Fruit fly (Drosophila melanogaster): ENCODE measurements around the gene CG13692.

The CG13692 gene

dm6 chr2L:392529-392928 is 29.0 kb upstream of the CG13692 start:
- TF ChIP-seq Pif1A (GFP tag; optimal IDR thresholded peaks at IDR 0.05), result no peak
- TF ChIP-seq Snoo (tag; optimal IDR thresholded peaks at IDR 0.05), result no peak
- no peak for TF ChIP-seq CG13204 (GFP tag; optimal IDR thresholded peaks at IDR 0.05)

- TF ChIP-seq CG17806 (tag; optimal IDR thresholded peaks at IDR 0.05) (no peak), Pif1B (GFP tag; optimal IDR thresholded peaks at IDR 0.05) (no peak), CG32121 (GFP tag; IDR thresholded peaks at IDR 0.05) (no peak), CG10348 (GFP tag; IDR thresholded peaks at IDR 0.05) (no peak), D1 (tag; optimal IDR thresholded peaks at IDR 0.05) (no peak), CG9948 (tag; optimal IDR thresholded peaks at IDR 0.05) (no peak), rn (GFP tag; IDR thresholded peaks at IDR 0.05) (no peak), Ets98B (GFP tag; IDR thresholded peaks at IDR 0.05) (no peak), CG13204 (GFP tag; optimal IDR thresholded peaks at IDR 0.05) (no peak), CG8301 (tag; optimal IDR thresholded peaks at IDR 0.05) (no peak), Snoo (tag; optimal IDR thresholded peaks at IDR 0.05) (no peak), CG15710 (tag; optimal IDR thresholded peaks at IDR 0.05) (no peak), fd96Ca (GFP tag; IDR thresholded peaks at IDR 0.05) (no peak), CG12605 (GFP tag; IDR thresholded peaks at IDR 0.05) (no peak), CG34367 (tag; optimal IDR thresholded peaks at IDR 0.05) (no peak), gl (tag; optimal IDR thresholded peaks at IDR 0.05) (no peak), Pif1A (GFP tag; optimal IDR thresholded peaks at IDR 0.05) (no peak)
These were observed 26.0 kb upstream of the CG13692 start for dm6 chr2L:395366-396117.

- TF ChIP-seq EcR (GFP tag; optimal IDR thresholded peaks at IDR 0.05) (no peak), gl (tag; optimal IDR thresholded peaks at IDR 0.05) (no peak), CG32121 (GFP tag; IDR thresholded peaks at IDR 0.05) (no peak), Ets98B (GFP tag; IDR thresholded peaks at IDR 0.05) (no peak), CG12605 (GFP tag; IDR thresholded peaks at IDR 0.05) (no peak), fd96Ca (GFP tag; IDR thresholded peaks at IDR 0.05) (no peak), CG34367 (tag; optimal IDR thresholded peaks at IDR 0.05) (no peak)
These were observed 19.5 kb upstream of the CG13692 start, which contains the start of gene CG4213 for dm6 chr2L:402098-402497. Gene CG4213, minus strand, starts transcription at chr2L:402198.

dm6 chr2L:403627-404575 is 17.7 kb upstream of the CG13692 start, which contains the start of gene Polr1B:
Gene Polr1B, plus strand, starts transcription at chr2L:404285.
- no peak for TF ChIP-seq CG9948 (tag; optimal IDR thresholded peaks at IDR 0.05)
- no peak for TF ChIP-seq CG14655 (GFP tag; optimal IDR thresholded peaks at IDR 0.05)
- no peak for TF ChIP-seq Pif1B (GFP tag; optimal IDR thresholded peaks at IDR 0.05)
- TF ChIP-seq CG8159 (tag; optimal IDR thresholded peaks at IDR 0.05), result no peak
- TF ChIP-seq CG17806 (tag; optimal IDR thresholded peaks at IDR 0.05), result no peak
- no peak for TF ChIP-seq Pif1A (GFP tag; optimal IDR thresholded peaks at IDR 0.05)
- no peak for TF ChIP-seq D1 (tag; optimal IDR thresholded peaks at IDR 0.05)
- TF ChIP-seq CG4496 (GFP tag; IDR thresholded peaks at IDR 0.05), result no peak
- TF ChIP-seq CG34367 (tag; optimal IDR thresholded peaks at IDR 0.05), result no peak
- no peak for TF ChIP-seq Ets98B (GFP tag; IDR thresholded peaks at IDR 0.05)
- no peak for TF ChIP-seq CG12605 (GFP tag; IDR thresholded peaks at IDR 0.05)
- TF ChIP-seq CG10348 (GFP tag; IDR thresholded peaks at IDR 0.05), result no peak
- TF ChIP-seq Snoo (tag; optimal IDR thresholded peaks at IDR 0.05), result no peak
- TF ChIP-seq CG15710 (tag; optimal IDR thresholded peaks at IDR 0.05), result no peak
- TF ChIP-seq CG8301 (tag; optimal IDR thresholded peaks at IDR 0.05), result no peak
- no peak for TF ChIP-seq CG32121 (GFP tag; IDR thresholded peaks at IDR 0.05)
- TF ChIP-seq gl (tag; optimal IDR thresholded peaks at IDR 0.05), result no peak
- no peak for TF ChIP-seq CG13204 (GFP tag; optimal IDR thresholded peaks at IDR 0.05)
- no peak for TF ChIP-seq rn (GFP tag; IDR thresholded peaks at IDR 0.05)

- TF ChIP-seq CG4496 (GFP tag; IDR thresholded peaks at IDR 0.05) (peak; percentile 26; the same call in 1 of the 3 replicates), CG8159 (tag; optimal IDR thresholded peaks at IDR 0.05) (no peak), CG17806 (tag; optimal IDR thresholded peaks at IDR 0.05) (peak; percentile 25), CG14655 (GFP tag; optimal IDR thresholded peaks at IDR 0.05) (no peak), CG9948 (tag; optimal IDR thresholded peaks at IDR 0.05) (peak; percentile 28)
These were observed 8.6 kb upstream of the CG13692 start for dm6 chr2L:412931-413330.

dm6 chr2L:413894-414293 is 7.7 kb upstream of the CG13692 start:
- TF ChIP-seq CG17806 (tag; optimal IDR thresholded peaks at IDR 0.05), result no peak
- TF ChIP-seq Pif1B (GFP tag; optimal IDR thresholded peaks at IDR 0.05), result no peak
- no peak for TF ChIP-seq CG8159 (tag; optimal IDR thresholded peaks at IDR 0.05)
- TF ChIP-seq Ets98B (GFP tag; IDR thresholded peaks at IDR 0.05), result no peak
- TF ChIP-seq CG8301 (tag; optimal IDR thresholded peaks at IDR 0.05), result no peak
- no peak for TF ChIP-seq CG14655 (GFP tag; optimal IDR thresholded peaks at IDR 0.05)
- TF ChIP-seq CG32121 (GFP tag; IDR thresholded peaks at IDR 0.05), result no peak
- TF ChIP-seq fd96Ca (GFP tag; IDR thresholded peaks at IDR 0.05), result no peak
- TF ChIP-seq Snoo (tag; optimal IDR thresholded peaks at IDR 0.05), result no peak
- TF ChIP-seq CG34367 (tag; optimal IDR thresholded peaks at IDR 0.05), result no peak
- TF ChIP-seq Pif1A (GFP tag; optimal IDR thresholded peaks at IDR 0.05), result no peak
- TF ChIP-seq CG13204 (GFP tag; optimal IDR thresholded peaks at IDR 0.05), result no peak
- no peak for TF ChIP-seq CG10348 (GFP tag; IDR thresholded peaks at IDR 0.05)
- no peak for TF ChIP-seq CG4496 (GFP tag; IDR thresholded peaks at IDR 0.05)
- no peak for TF ChIP-seq EcR (GFP tag; optimal IDR thresholded peaks at IDR 0.05)
- no peak for TF ChIP-seq rn (GFP tag; IDR thresholded peaks at IDR 0.05)
- no peak for TF ChIP-seq D1 (tag; optimal IDR thresholded peaks at IDR 0.05)
- no peak for TF ChIP-seq gl (tag; optimal IDR thresholded peaks at IDR 0.05)

Measured in whole organism, pupa.